Fruit fly (Drosophila melanogaster) whole organism, pupa: ENCODE measurements around the gene CG8036.
A peak's percentile ranks its signal among the peaks of the same experiment; 100 is the strongest.

ENCODE experiments used
- CG14655 ChIP-seq: fragments of 200-800 bp; sonication (Bioruptor generic); optimal IDR thresholded peaks from 3 replicates; lab custom pipeline; 2017; ENCODE audit warnings: mild to moderate bottlenecking, missing biosample characterization, missing genetic modification reagents, missing genetic modification characterization
- CG17806 ChIP-seq: fragments of 200-800 bp; sonication (Bioruptor generic); optimal IDR thresholded peaks from 2 replicates; lab custom pipeline; 2018; ENCODE audit warnings: missing biosample characterization, mild to moderate bottlenecking, missing genetic modification characterization, moderate library complexity
- CG32121 ChIP-seq: fragments of 200-800 bp; sonication (Bioruptor generic); IDR thresholded peaks from 2 replicates; pipeline ENCODE4 v1.3.6; 2022; ENCODE audit warnings: missing biosample characterization, missing genetic modification characterization
- CG34367 ChIP-seq: fragments of 200-800 bp; sonication (Bioruptor generic); optimal IDR thresholded peaks from 2 replicates; lab custom pipeline; 2018; ENCODE audit warnings: missing biosample characterization, mild to moderate bottlenecking, missing genetic modification characterization
- CG9948 ChIP-seq: fragments of 200-800 bp; sonication (Bioruptor generic); optimal IDR thresholded peaks from 2 replicates; lab custom pipeline; 2018; ENCODE audit warnings: missing biosample characterization, mild to moderate bottlenecking, missing genetic modification characterization, moderate library complexity
- D1 ChIP-seq: fragments of 200-800 bp; sonication (Bioruptor generic); optimal IDR thresholded peaks from 2 replicates; lab custom pipeline; 2018; ENCODE audit warnings: missing biosample characterization, mild to moderate bottlenecking, missing genetic modification characterization, moderate library complexity
- EcR ChIP-seq: fragments of 200-800 bp; sonication (Bioruptor generic); optimal IDR thresholded peaks from 3 replicates; lab custom pipeline; 2019; ENCODE audit warnings: missing biosample characterization, missing genetic modification characterization, mild to moderate bottlenecking, moderate library complexity, missing genetic modification reagents
- Ets98B ChIP-seq: fragments of 200-800 bp; sonication (Bioruptor generic); IDR thresholded peaks from 2 replicates; pipeline ENCODE4 v1.3.6; 2022; ENCODE audit warnings: missing biosample characterization, missing genetic modification characterization
- fd96Ca ChIP-seq: fragments of 200-800 bp; sonication (Bioruptor generic); IDR thresholded peaks from 3 replicates; pipeline ENCODE4 v1.3.6; 2022; ENCODE audit warnings: missing biosample characterization, missing genetic modification characterization
- gl ChIP-seq: fragments of 200-800 bp; sonication (Bioruptor generic); optimal IDR thresholded peaks from 2 replicates; lab custom pipeline; 2018; ENCODE audit warnings: missing biosample characterization, mild to moderate bottlenecking, missing genetic modification characterization

- TF ChIP-seq gl (tag; lab: Kevin White, UChicago) (peak; percentile 20), CG9948 (tag; lab: Kevin White, UChicago) (peak; percentile 46), D1 (tag; lab: Kevin White, UChicago) (peak; percentile 17), Ets98B (GFP tag; lab: Robert Waterston, UW) (peak; percentile 56), EcR (no peak), CG34367 (tag; lab: Kevin White, UChicago) (peak; percentile 40), CG32121 (no peak), CG14655 (GFP tag; lab: Kevin White, UChicago) (peak; percentile 53), CG17806 (tag; lab: Kevin White, UChicago) (peak; percentile 49), fd96Ca (GFP tag; lab: Robert Waterston, UW) (no peak)
Measured at dm6 chr3R:8670529-8671491, 3.1 kb downstream of the CG8036 start, which contains the start of gene p.
